Fruit fly (Drosophila melanogaster) whole organism, embryonic: ENCODE data around the gene MED25.

Experiments used
- Bgb ChIP-seq: fragments of 200-800 bp; sonication (Bioruptor generic); IDR thresholded peaks from 2 replicates; pipeline ENCODE4 v1.3.6; 2022; ENCODE audit warnings: missing biosample characterization, missing genetic modification characterization; ENCODE audit not compliant: partially characterized antibody
- BtbVII ChIP-seq: fragments of 200-800 bp; sonication (Bioruptor generic); optimal IDR thresholded peaks from 3 replicates; lab custom pipeline; 2017; ENCODE audit warnings: missing biosample characterization, mild to moderate bottlenecking, missing genetic modification characterization
- CG10209 ChIP-seq: fragments of 200-800 bp; sonication (Bioruptor generic); optimal IDR thresholded peaks from 3 replicates; lab custom pipeline; 2017; ENCODE audit warnings: missing biosample characterization, mild to moderate bottlenecking, missing genetic modification characterization, missing genetic modification reagents
- CG10654 ChIP-seq: fragments of 200-800 bp; sonication (Bioruptor generic); optimal IDR thresholded peaks from 2 replicates; lab custom pipeline; 2016; ENCODE audit warnings: missing biosample characterization, missing genetic modification characterization
- CG10959 ChIP-seq: fragments of 200-800 bp; sonication (Bioruptor generic); IDR thresholded peaks from 2 replicates; pipeline ENCODE4 v1.3.6; 2022; ENCODE audit warnings: missing biosample characterization, missing genetic modification characterization
- CG11456 ChIP-seq: fragments of 200-800 bp; sonication (Bioruptor generic); IDR thresholded peaks from 3 replicates; pipeline ENCODE4 v1.3.6; 2022; ENCODE audit warnings: missing biosample characterization, missing genetic modification characterization
- CG12299 ChIP-seq: fragments of 200-800 bp; sonication (Bioruptor generic); optimal IDR thresholded peaks from 2 replicates; lab custom pipeline; 2018; ENCODE audit warnings: missing biosample characterization, mild to moderate bottlenecking, missing genetic modification characterization
- CG1233 ChIP-seq: fragments of 200-800 bp; sonication (Bioruptor generic); optimal IDR thresholded peaks from 4 replicates; lab custom pipeline; 2018; ENCODE audit warnings: missing biosample characterization, mild to moderate bottlenecking, missing genetic modification characterization
- CG12659 ChIP-seq: fragments of 200-800 bp; sonication (Bioruptor generic); optimal IDR thresholded peaks from 3 replicates; lab custom pipeline; 2017; ENCODE audit warnings: mild to moderate bottlenecking, missing biosample characterization, missing genetic modification reagents, missing genetic modification characterization
- CG13775 ChIP-seq: fragments of 200-800 bp; sonication (Bioruptor generic); optimal IDR thresholded peaks from 3 replicates; lab custom pipeline; 2017; ENCODE audit warnings: missing biosample characterization, mild to moderate bottlenecking, missing genetic modification characterization
- CG17186 ChIP-seq: fragments of 200-800 bp; sonication (Bioruptor generic); optimal IDR thresholded peaks from 3 replicates; lab custom pipeline; 2017; ENCODE audit warnings: missing biosample characterization, missing genetic modification reagents, missing genetic modification characterization
- CG17829 ChIP-seq: fragments of 200-800 bp; optimal IDR thresholded peaks from 2 replicates; lab custom pipeline; 2019; ENCODE audit warnings: missing biosample characterization, mild to moderate bottlenecking, missing genetic modification characterization, moderate library complexity
- CG1792 ChIP-seq: fragments of 200-800 bp; sonication (Bioruptor generic); optimal IDR thresholded peaks from 2 replicates; lab custom pipeline; 2016; ENCODE audit warnings: missing biosample characterization, missing genetic modification characterization
- CG2129 ChIP-seq: fragments of 200-800 bp; sonication (Bioruptor generic); IDR thresholded peaks from 2 replicates; pipeline ENCODE4 v1.3.6; 2022; ENCODE audit warnings: missing biosample characterization, missing genetic modification characterization; ENCODE audit not compliant: partially characterized antibody
- CG31365 ChIP-seq: fragments of 200-800 bp; sonication (Bioruptor generic); optimal IDR thresholded peaks from 2 replicates; lab custom pipeline; 2018; ENCODE audit warnings: missing biosample characterization, mild to moderate bottlenecking, missing genetic modification characterization
- CG32532 ChIP-seq: fragments of 200-800 bp; sonication (Bioruptor generic); IDR thresholded peaks from 2 replicates; pipeline ENCODE4 v1.3.6; 2022; ENCODE audit warnings: missing biosample characterization, missing genetic modification characterization
- CG3407 ChIP-seq: fragments of 200-800 bp; sonication (Bioruptor generic); optimal IDR thresholded peaks from 2 replicates; lab custom pipeline; 2018; ENCODE audit warnings: missing biosample characterization, mild to moderate bottlenecking, missing genetic modification characterization
- CG3847 ChIP-seq: fragments of 200-800 bp; sonication (Bioruptor generic); IDR thresholded peaks from 2 replicates; pipeline ENCODE4 v1.3.6; 2022; ENCODE audit warnings: missing biosample characterization, missing genetic modification characterization
- CG9437 ChIP-seq: fragments of 200-800 bp; sonication (Bioruptor generic); optimal IDR thresholded peaks from 2 replicates; lab custom pipeline; 2018; ENCODE audit warnings: missing biosample characterization, mild to moderate bottlenecking, missing genetic modification characterization
- CG9727 ChIP-seq: fragments of 200-800 bp; sonication (Bioruptor generic); optimal IDR thresholded peaks from 3 replicates; lab custom pipeline; 2017; ENCODE audit warnings: missing biosample characterization, mild to moderate bottlenecking, missing genetic modification characterization
- Dbx ChIP-seq: fragments of 200-800 bp; sonication (Bioruptor generic); IDR thresholded peaks from 3 replicates; pipeline ENCODE4 v1.3.6; 2022; ENCODE audit warnings: missing biosample characterization, missing genetic modification characterization
- Dek ChIP-seq: fragments of 200-800 bp; sonication (Bioruptor generic); optimal IDR thresholded peaks from 3 replicates; lab custom pipeline; 2019; ENCODE audit warnings: missing biosample characterization, mild to moderate bottlenecking, missing genetic modification characterization, moderate library complexity
- Dip3 ChIP-seq: fragments of 200-800 bp; sonication (Bioruptor generic); optimal IDR thresholded peaks from 3 replicates; lab custom pipeline; 2016; ENCODE audit warnings: missing biosample characterization, missing genetic modification characterization
- Hr3 ChIP-seq: fragments of 200-800 bp; sonication (Bioruptor generic); optimal IDR thresholded peaks from 3 replicates; lab custom pipeline; 2016; ENCODE audit warnings: missing biosample characterization, missing genetic modification characterization
- Nf-YA ChIP-seq: fragments of 200-800 bp; sonication (Bioruptor generic); IDR thresholded peaks from 2 replicates; pipeline ENCODE4 v1.3.6; 2022; ENCODE audit warnings: missing biosample characterization, missing genetic modification characterization
- NfI ChIP-seq: fragments of 200-800 bp; sonication (Bioruptor generic); optimal IDR thresholded peaks from 3 replicates; lab custom pipeline; 2018; ENCODE audit warnings: missing biosample characterization, mild to moderate bottlenecking, missing genetic modification characterization, moderate library complexity
- Oli ChIP-seq: fragments of 200-800 bp; sonication (Bioruptor generic); optimal IDR thresholded peaks from 2 replicates; lab custom pipeline; 2018; ENCODE audit warnings: missing biosample characterization, mild to moderate bottlenecking, missing genetic modification characterization, moderate library complexity
- Pdp1 ChIP-seq, 2 experiments: fragments of 200-800 bp; sonication (Bioruptor generic); optimal IDR thresholded peaks; 3 replicates each; lab custom pipeline; 2016; ENCODE audit warnings: missing biosample characterization in 2 of 2, missing genetic modification characterization in 2 of 2, mild to moderate bottlenecking in 1 of 2, moderate library complexity in 1 of 2
- Sin3A ChIP-seq: fragments of >200 bp; optimal IDR thresholded peaks from 2 replicates; lab custom pipeline; 2018
- Six4 ChIP-seq: fragments of 200-800 bp; sonication (Bioruptor generic); optimal IDR thresholded peaks from 2 replicates; lab custom pipeline; 2016; ENCODE audit warnings: missing biosample characterization, missing genetic modification characterization
- Sry-δ ChIP-seq: fragments of 200-800 bp; sonication (Bioruptor generic); optimal IDR thresholded peaks from 2 replicates; lab custom pipeline; 2016; ENCODE audit warnings: missing biosample characterization, missing genetic modification characterization
- Ssrp ChIP-seq: fragments of 200-800 bp; sonication (Bioruptor generic); optimal IDR thresholded peaks from 2 replicates; lab custom pipeline; 2018; ENCODE audit warnings: missing biosample characterization, mild to moderate bottlenecking, missing genetic modification characterization, moderate library complexity
- Xbp1 ChIP-seq: fragments of 200-800 bp; sonication (Bioruptor generic); optimal IDR thresholded peaks from 3 replicates; lab custom pipeline; 2016; ENCODE audit warnings: missing biosample characterization, mild to moderate bottlenecking, missing genetic modification characterization
- bbx ChIP-seq: fragments of 200-800 bp; sonication (Bioruptor generic); IDR thresholded peaks from 2 replicates; pipeline ENCODE4 v1.3.6; 2022; ENCODE audit warnings: missing biosample characterization, missing genetic modification characterization; ENCODE audit not compliant: partially characterized antibody
- cwo ChIP-seq: fragments of 200-800 bp; sonication (Bioruptor generic); optimal IDR thresholded peaks from 3 replicates; lab custom pipeline; 2017; ENCODE audit warnings: missing biosample characterization, missing genetic modification characterization, mild to moderate bottlenecking, moderate library complexity, missing genetic modification reagents
- dati ChIP-seq: fragments of 200-800 bp; sonication (Bioruptor generic); IDR thresholded peaks from 2 replicates; pipeline ENCODE4 v1.3.6; 2022; ENCODE audit warnings: missing biosample characterization, missing genetic modification characterization
- dmrt99B ChIP-seq: fragments of 200-800 bp; sonication (Bioruptor generic); optimal IDR thresholded peaks from 2 replicates; lab custom pipeline; 2018; ENCODE audit warnings: missing biosample characterization, mild to moderate bottlenecking, missing genetic modification characterization, moderate library complexity
- ems ChIP-seq: fragments of 200-800 bp; sonication (Bioruptor generic); optimal IDR thresholded peaks from 3 replicates; lab custom pipeline; 2016; ENCODE audit warnings: missing biosample characterization, missing genetic modification characterization
- ewg ChIP-seq: fragments of 200-800 bp; sonication (Bioruptor generic); optimal IDR thresholded peaks from 3 replicates; lab custom pipeline; 2017; ENCODE audit warnings: mild to moderate bottlenecking, missing biosample characterization, missing genetic modification reagents, missing genetic modification characterization
- hb ChIP-seq: fragments of 200-800 bp; sonication (Bioruptor generic); IDR thresholded peaks from 3 replicates; pipeline ENCODE4 v1.3.6; 2022; ENCODE audit warnings: missing biosample characterization, missing genetic modification characterization; ENCODE audit not compliant: partially characterized antibody
- insv ChIP-seq, 2 experiments: fragments of 200-800 bp; sonication (Bioruptor generic); optimal IDR thresholded peaks; 3 replicates each; lab custom pipeline; 2016 to 2018; ENCODE audit warnings: missing biosample characterization in 2 of 2, missing genetic modification characterization in 2 of 2
- jing ChIP-seq: fragments of 200-800 bp; sonication (Bioruptor generic); optimal IDR thresholded peaks from 2 replicates; lab custom pipeline; 2018; ENCODE audit warnings: missing biosample characterization, mild to moderate bottlenecking, missing genetic modification characterization
- nerfin-2 ChIP-seq: fragments of 200-800 bp; sonication (Bioruptor generic); IDR thresholded peaks from 2 replicates; pipeline ENCODE4 v1.3.6; 2022; ENCODE audit warnings: missing biosample characterization, missing genetic modification characterization; ENCODE audit not compliant: partially characterized antibody
- nmo ChIP-seq: fragments of 200-800 bp; sonication (Bioruptor generic); optimal IDR thresholded peaks from 2 replicates; lab custom pipeline; 2018; ENCODE audit warnings: missing biosample characterization, mild to moderate bottlenecking, missing genetic modification characterization, moderate library complexity
- ro ChIP-seq: fragments of 200-800 bp; sonication (Bioruptor generic); IDR thresholded peaks from 2 replicates; pipeline ENCODE4 v1.3.6; 2022; ENCODE audit warnings: missing biosample characterization, missing genetic modification characterization
- sim ChIP-seq: fragments of 200-800 bp; sonication (Bioruptor generic); IDR thresholded peaks from 2 replicates; pipeline ENCODE4 v1.3.6; 2022; ENCODE audit warnings: missing biosample characterization, missing genetic modification characterization
- vfl ChIP-seq: fragments of 200-800 bp; sonication (Bioruptor generic); optimal IDR thresholded peaks from 2 replicates; lab custom pipeline; 2016; ENCODE audit warnings: missing biosample characterization, missing genetic modification characterization
- yki ChIP-seq: fragments of >200 bp; optimal IDR thresholded peaks from 3 replicates; lab custom pipeline; 2018
- zen2 ChIP-seq: fragments of 200-800 bp; sonication (Bioruptor generic); IDR thresholded peaks from 3 replicates; pipeline ENCODE4 v1.3.6; 2022; ENCODE audit warnings: missing biosample characterization, missing genetic modification characterization; ENCODE audit not compliant: partially characterized antibody

Gene MED25

DNA sequence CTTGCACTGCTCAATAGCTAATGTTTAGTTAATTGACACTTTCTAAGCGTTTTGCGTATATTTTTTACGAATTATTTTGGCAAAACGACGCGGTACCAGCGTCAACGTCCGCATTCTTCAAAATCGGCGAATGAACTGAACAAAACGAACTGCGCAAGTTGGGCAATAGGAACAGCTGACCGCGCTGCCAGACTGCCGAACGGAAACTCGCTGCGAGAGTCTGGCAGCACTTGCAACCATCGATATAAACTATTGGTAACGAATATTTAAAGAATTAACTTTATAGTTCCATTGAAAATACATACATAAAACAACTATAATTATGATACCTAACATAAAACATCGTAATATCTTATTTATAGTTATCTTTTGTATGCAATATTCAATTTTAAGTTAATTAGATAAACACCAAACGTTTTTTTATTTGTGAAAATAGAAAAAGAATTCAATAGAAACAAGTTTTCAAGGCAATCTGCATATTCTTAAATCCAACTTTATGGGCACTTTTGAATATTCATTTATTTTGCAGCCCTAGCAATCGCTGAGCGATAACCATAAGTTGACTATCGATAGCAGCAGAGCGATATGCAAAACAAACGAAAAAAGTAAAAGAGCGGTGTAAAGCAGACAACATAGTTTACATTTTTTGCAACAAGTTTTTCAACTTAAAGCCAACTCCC lies at the start of gene MED25, which contains the start of gene Hs6st (continued):
- TF ChIP-seq Sry-δ (GFP tag; lab: Kevin White, UChicago) (peak; percentile 75), CG9437 (peak; percentile 20), CG3407 (no peak), nerfin-2 (peak; percentile 62; the same call in 1 of the 2 replicates), Pdp1 (GFP tag; optimal IDR thresholded peaks at IDR 0.05; lab: Kevin White, UChicago) (peak in 1 of 2 experiments; percentile 81), Dbx (GFP tag; lab: Robert Waterston, UW) (peak; percentile 70), Bgb (GFP tag; lab: Robert Waterston, UW) (peak; percentile 61), Dek (tag; lab: Kevin White, UChicago) (no peak), CG31365 (tag; lab: Kevin White, UChicago) (peak; percentile 15), NfI (peak; percentile 39), sim (GFP tag; lab: Robert Waterston, UW) (0 out of 2 replicates have a peak, but pooled peaks have one; percentile 24), hb (GFP tag; lab: Robert Waterston, UW) (peak; percentile 63; the same call in 1 of the 3 replicates), Xbp1 (GFP tag; lab: Kevin White, UChicago) (peak; percentile 19), CG13775 (GFP tag; lab: Kevin White, UChicago) (peak; percentile 41), ro (no peak), Hr3 (GFP tag; lab: Kevin White, UChicago) (no peak), CG17829 (tag; lab: Kevin White, UChicago) (peak; percentile 43), vfl (GFP tag; lab: Kevin White, UChicago) (no peak), CG17186 (peak; percentile 84), Sin3A (lab: Kevin White, UChicago) (peak; percentile 88), nmo (GFP tag; lab: Kevin White, UChicago) (peak; percentile 55), CG9727 (GFP tag; lab: Kevin White, UChicago) (peak; percentile 54), CG12659 (peak; percentile 73), insv (GFP tag; optimal IDR thresholded peaks at IDR 0.05; lab: Kevin White, UChicago) (peak in 1 of 2 experiments; percentile 48), CG11456 (peak; percentile 28; the same call in 1 of the 3 replicates), dati (GFP tag; lab: Robert Waterston, UW) (no peak), CG10654 (GFP tag; lab: Kevin White, UChicago) (peak; percentile 49), bbx (GFP tag; lab: Robert Waterston, UW) (peak; percentile 78), ewg (GFP tag; lab: Kevin White, UChicago) (peak; percentile 81), CG1792 (GFP tag; lab: Kevin White, UChicago) (peak; percentile 28), BtbVII (GFP tag; lab: Kevin White, UChicago) (peak; percentile 39), CG12299 (tag; lab: Kevin White, UChicago) (no peak), zen2 (peak; percentile 72), Ssrp (tag; lab: Kevin White, UChicago) (no peak), cwo (GFP tag; lab: Kevin White, UChicago) (peak; percentile 45), ems (no peak), Oli (tag; lab: Kevin White, UChicago) (no peak), dmrt99B (tag; lab: Kevin White, UChicago) (no peak), jing (GFP tag; lab: Kevin White, UChicago) (no peak), yki (no peak), Six4 (GFP tag; lab: Kevin White, UChicago) (peak; percentile 29), CG3847 (peak; percentile 66), Nf-YA (0 out of 2 replicates have a peak, but pooled peaks have one; percentile 9), CG2129 (GFP tag; lab: Robert Waterston, UW) (peak; percentile 65), CG32532 (GFP tag; lab: Robert Waterston, UW) (peak; percentile 41; the same call in 1 of the 2 replicates), CG10209 (GFP tag; lab: Kevin White, UChicago) (no peak), CG10959 (GFP tag; lab: Robert Waterston, UW) (peak; percentile 29; the same call in 1 of the 2 replicates), Dip3 (no peak), CG1233 (GFP tag; lab: Kevin White, UChicago) (peak; percentile 60)
